Fruit fly (Drosophila melanogaster): ENCODE measurements around the gene Gal.

Gal gene

DNA sequence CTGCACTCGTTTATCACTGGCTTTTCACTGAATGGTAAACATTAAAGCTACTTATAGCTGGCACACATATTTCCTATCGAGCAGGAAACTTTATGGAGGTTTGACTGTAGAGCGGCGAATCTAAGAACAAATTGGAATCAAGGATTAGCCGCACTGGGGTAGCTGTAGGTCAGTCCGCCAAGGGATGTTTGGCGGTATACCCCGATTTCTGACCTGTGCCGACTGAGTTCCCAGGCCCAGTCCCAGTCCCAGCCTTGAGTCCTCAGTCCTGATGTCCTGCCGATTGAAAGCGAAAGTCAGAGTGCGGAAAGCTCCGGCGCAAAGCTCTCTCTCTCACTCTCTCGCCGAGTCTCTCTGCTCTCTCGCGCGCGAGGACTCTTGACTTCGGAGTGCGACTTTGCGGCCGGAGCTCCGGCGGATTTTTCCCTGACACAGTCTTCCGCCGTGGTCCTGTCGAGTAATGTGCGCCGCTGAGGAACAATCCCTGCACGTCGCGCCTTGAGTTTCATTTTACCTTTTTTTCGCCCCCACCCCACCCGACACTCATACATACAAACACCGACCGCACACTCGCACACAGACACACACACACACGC, 47.3 kb upstream of the Gal start, which contains the start of gene CG13995 (continued):
- TF ChIP-seq ind (GFP tag; optimal IDR thresholded peaks at IDR 0.05): no peak
- TF ChIP-seq CG4617 (GFP tag; optimal IDR thresholded peaks at IDR 0.05; ENCODE audit: borderline replicate concordance): no peak
- TF ChIP-seq ttk (GFP tag; IDR thresholded peaks at IDR 0.05): 0 out of 2 replicates have a peak, but pooled peaks have one; percentile 24
- TF ChIP-seq rib (GFP tag; IDR thresholded peaks at IDR 0.05): no peak
- peak; percentile 89 for TF ChIP-seq Deaf1 (tag; optimal IDR thresholded peaks at IDR 0.05)
- no peak for TF ChIP-seq CG15601 (tag; optimal IDR thresholded peaks at IDR 0.05)
- no peak for TF ChIP-seq hth (optimal IDR thresholded peaks at IDR 0.05)
- no peak for TF ChIP-seq bowl (GFP tag; IDR thresholded peaks at IDR 0.05)
- no peak for TF ChIP-seq cwo (GFP tag; optimal IDR thresholded peaks at IDR 0.05)
- no peak for TF ChIP-seq pfk (GFP tag; optimal IDR thresholded peaks at IDR 0.05)
- TF ChIP-seq CG13123 (GFP tag; optimal IDR thresholded peaks at IDR 0.05): no peak
- TF ChIP-seq Kr (GFP tag; optimal IDR thresholded peaks at IDR 0.05): no peak
- TF ChIP-seq CG17568 (GFP tag; optimal IDR thresholded peaks at IDR 0.05): no peak
- no peak for TF ChIP-seq gce (GFP tag; IDR thresholded peaks at IDR 0.05)
- TF ChIP-seq pb (GFP tag; optimal IDR thresholded peaks at IDR 0.05): no peak
- no peak for TF ChIP-seq Dek (tag; optimal IDR thresholded peaks at IDR 0.05)
- no peak for TF ChIP-seq maf-S (GFP tag; optimal IDR thresholded peaks at IDR 0.05)
- peak; percentile 28 for TF ChIP-seq Blimp-1 (GFP tag; optimal IDR thresholded peaks at IDR 0.05)
- no peak for TF ChIP-seq Xrp1 (GFP tag; IDR thresholded peaks at IDR 0.05)
- no peak for TF ChIP-seq CG11398 (GFP tag; optimal IDR thresholded peaks at IDR 0.05)
- no peak for TF ChIP-seq pros (GFP tag; optimal IDR thresholded peaks at IDR 0.05)
- TF ChIP-seq CG11723 (GFP tag; optimal IDR thresholded peaks at IDR 0.05): no peak
- TF ChIP-seq HLH3B (GFP tag; IDR thresholded peaks at IDR 0.05): no peak
- TF ChIP-seq Oaz (GFP tag; IDR thresholded peaks at IDR 0.05): no peak
- no peak for TF ChIP-seq CG10147 (GFP tag; optimal IDR thresholded peaks at IDR 0.05)
- TF ChIP-seq Rx (GFP tag; IDR thresholded peaks at IDR 0.05): no peak
- TF ChIP-seq zfh1 (GFP tag; IDR thresholded peaks at IDR 0.05): no peak
- TF ChIP-seq dmrt11E (tag; optimal IDR thresholded peaks at IDR 0.05): no peak
- no peak for TF ChIP-seq CG2202 (tag; optimal IDR thresholded peaks at IDR 0.05)
- TF ChIP-seq eyg (GFP tag; optimal IDR thresholded peaks at IDR 0.05): no peak
- no peak for TF ChIP-seq CG31441 (GFP tag; IDR thresholded peaks at IDR 0.05)
- TF ChIP-seq CG18619 (GFP tag; optimal IDR thresholded peaks at IDR 0.05): no peak
- no peak for TF ChIP-seq CG7271 (tag; optimal IDR thresholded peaks at IDR 0.05)
- no peak for TF ChIP-seq CG1529 (GFP tag; optimal IDR thresholded peaks at IDR 0.05)
- no peak for TF ChIP-seq Jarid2 (GFP tag; optimal IDR thresholded peaks at IDR 0.05)
- TF ChIP-seq Hr51 (GFP tag; optimal IDR thresholded peaks at IDR 0.05): peak in 1 of 2 experiments; percentile 75
- no peak for TF ChIP-seq CG12071 (GFP tag; optimal IDR thresholded peaks at IDR 0.05)
- TF ChIP-seq CG9727 (GFP tag; optimal IDR thresholded peaks at IDR 0.05): no peak
- TF ChIP-seq CG4424 (GFP tag; optimal IDR thresholded peaks at IDR 0.05): no peak
- TF ChIP-seq jigr1 (GFP tag; IDR thresholded peaks at IDR 0.05): no peak
- no peak for TF ChIP-seq Taf1 (GFP tag; IDR thresholded peaks at IDR 0.05)
- TF ChIP-seq peb (GFP tag; IDR thresholded peaks at IDR 0.05): no peak
- TF ChIP-seq CG1233 (GFP tag; optimal IDR thresholded peaks at IDR 0.05): no peak
- TF ChIP-seq zfh2 (GFP tag; optimal IDR thresholded peaks at IDR 0.05): no peak
- no peak for TF ChIP-seq HmgZ (tag; optimal IDR thresholded peaks at IDR 0.05)
- no peak for TF ChIP-seq crol (GFP tag; IDR thresholded peaks at IDR 0.05)
- TF ChIP-seq CG4360 (GFP tag; IDR thresholded peaks at IDR 0.05): no peak
- no peak for TF ChIP-seq Gug (GFP tag; IDR thresholded peaks at IDR 0.05)
- TF ChIP-seq Scr (GFP tag; IDR thresholded peaks at IDR 0.05; ENCODE audit: partially characterized antibody): no peak
- no peak for TF ChIP-seq nerfin-1 (tag; optimal IDR thresholded peaks at IDR 0.05)
- TF ChIP-seq pita (GFP tag; optimal IDR thresholded peaks at IDR 0.05): no peak

Measured in whole organism, embryonic.